Worm (Caenorhabditis elegans): Measurements from ENCODE around the gene ttr-51.

The ttr-51 gene

DNA sequence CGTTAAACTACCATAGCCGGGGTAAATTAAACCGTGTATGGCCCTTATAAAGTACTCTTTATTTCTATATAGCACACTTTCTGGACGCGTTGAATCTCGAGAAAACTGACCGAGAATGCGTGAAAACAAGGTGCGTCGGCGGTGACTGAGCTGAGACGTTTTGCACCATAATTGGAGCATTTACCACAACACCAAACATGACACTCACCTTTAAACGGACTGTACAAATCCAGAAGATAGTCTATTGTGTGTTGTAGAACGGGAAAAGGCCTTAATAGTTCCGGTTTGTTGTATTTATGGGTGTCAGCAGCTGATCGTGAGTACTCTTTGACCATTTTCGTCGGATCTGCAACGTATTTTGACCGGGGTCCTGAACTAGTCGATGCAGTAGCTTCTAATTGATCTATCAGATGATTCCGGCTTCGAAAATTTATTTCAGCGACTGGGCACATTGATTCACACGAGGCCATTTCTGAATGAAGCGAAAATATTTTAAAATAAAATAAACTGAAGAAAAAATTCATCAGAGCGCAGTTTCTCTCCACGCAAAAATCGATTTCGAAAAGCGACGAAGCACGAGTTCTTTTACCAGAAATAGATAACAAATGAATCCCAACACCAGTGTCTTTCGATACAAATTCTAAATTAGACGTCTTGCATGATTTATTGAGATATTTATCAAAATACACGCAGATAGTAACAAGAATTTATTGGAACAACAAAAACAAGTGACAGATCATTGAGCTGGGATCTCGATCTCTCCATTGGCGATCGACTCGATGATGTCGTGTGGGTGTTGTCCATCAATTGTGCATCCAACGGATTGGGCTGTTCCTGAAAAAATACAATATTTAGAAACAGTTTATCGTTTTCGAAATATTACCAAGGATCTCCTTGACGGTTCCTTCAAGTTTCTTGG, 12.9 kb downstream of the ttr-51 start, which contains the start of gene tag-115:
Gene tag-115, minus strand, starts transcription at position 472 of the 919 bp plus-strand sequence.
- TF ChIP-seq nhr-21 (tag; optimal IDR thresholded peaks at IDR 0.05), result peak; percentile 1
- TF ChIP-seq ama-1 (optimal IDR thresholded peaks at IDR 0.05), result peak; percentile 47
- TF ChIP-seq lsy-2 (tag; optimal IDR thresholded peaks at IDR 0.05), result peak in 1 of 2 experiments; percentile 23
- TF ChIP-seq ztf-11 (tag; optimal IDR thresholded peaks at IDR 0.05), result no peak
- TF ChIP-seq unc-55 (GFP tag; optimal IDR thresholded peaks at IDR 0.05), result peak; percentile 8
- no peak for TF ChIP-seq nhr-12 (tag; optimal IDR thresholded peaks at IDR 0.05)
- peak; percentile 17 for TF ChIP-seq sma-3 (GFP tag; optimal IDR thresholded peaks at IDR 0.05)
- TF ChIP-seq sma-9 (GFP tag; optimal IDR thresholded peaks at IDR 0.05), result no peak
- TF ChIP-seq sma-9 (tag; optimal IDR thresholded peaks at IDR 0.05), result no peak
- TF ChIP-seq C34F6.9 (tag; optimal IDR thresholded peaks at IDR 0.05), result peak; percentile 38
- TF ChIP-seq mdl-1 (tag; optimal IDR thresholded peaks at IDR 0.05), result no peak
- TF ChIP-seq nhr-25 (tag; optimal IDR thresholded peaks at IDR 0.05), result peak; percentile 5

DNA sequence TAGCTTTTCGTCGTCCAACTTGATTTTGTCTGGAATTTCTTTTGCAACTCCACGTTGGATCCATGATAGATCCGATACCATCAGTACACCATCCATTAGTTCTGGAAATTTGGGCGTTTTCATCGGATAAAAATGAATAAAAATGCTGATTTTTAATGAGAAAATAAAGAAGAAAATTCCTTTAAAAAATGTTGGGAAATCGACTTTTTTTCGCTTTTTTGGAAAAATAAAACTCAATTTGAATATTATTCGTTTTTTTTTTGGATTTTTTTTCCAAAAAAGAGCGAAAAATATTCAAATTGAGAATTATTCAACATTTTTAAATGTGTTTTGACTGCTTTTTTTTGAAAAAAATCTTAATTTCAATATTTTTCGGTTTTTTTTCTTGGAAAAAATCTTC, 15.6 kb downstream of the ttr-51 start, which contains the start of gene pwp-1:
Gene pwp-1, minus strand, starts transcription at position 101 of the 400 bp plus-strand sequence.
- TF ChIP-seq lin-13 (GFP tag; optimal IDR thresholded peaks at IDR 0.05) (no peak), unc-62 (GFP tag; optimal IDR thresholded peaks at IDR 0.05) (no peak), ceh-16 (tag; optimal IDR thresholded peaks at IDR 0.05) (no peak), alr-1 (tag; optimal IDR thresholded peaks at IDR 0.05) (no peak), lin-39 (tag; optimal IDR thresholded peaks at IDR 0.05) (no peak), nhr-6 (tag; optimal IDR thresholded peaks at IDR 0.05) (no peak), dmd-4 (tag; optimal IDR thresholded peaks at IDR 0.05) (no peak), aly-2 (tag; optimal IDR thresholded peaks at IDR 0.05) (no peak), snpc-4 (tag; optimal IDR thresholded peaks at IDR 0.05) (no peak), mab-5 (tag; optimal IDR thresholded peaks at IDR 0.05) (no peak), sma-9 (GFP tag; optimal IDR thresholded peaks at IDR 0.05) (no peak), sma-9 (tag; optimal IDR thresholded peaks at IDR 0.05) (no peak), nhr-21 (tag; optimal IDR thresholded peaks at IDR 0.05) (no peak), elt-3 (tag; optimal IDR thresholded peaks at IDR 0.05) (no peak), Y55F3AM.14 (GFP tag; optimal IDR thresholded peaks at IDR 0.05) (no peak), nhr-23 (tag; optimal IDR thresholded peaks at IDR 0.05) (no peak), fos-1 (tag; optimal IDR thresholded peaks at IDR 0.05) (no peak), crh-2 (tag; optimal IDR thresholded peaks at IDR 0.05) (no peak), unc-39 (tag; optimal IDR thresholded peaks at IDR 0.05) (no peak), sma-3 (GFP tag; optimal IDR thresholded peaks at IDR 0.05) (no peak)

DNA sequence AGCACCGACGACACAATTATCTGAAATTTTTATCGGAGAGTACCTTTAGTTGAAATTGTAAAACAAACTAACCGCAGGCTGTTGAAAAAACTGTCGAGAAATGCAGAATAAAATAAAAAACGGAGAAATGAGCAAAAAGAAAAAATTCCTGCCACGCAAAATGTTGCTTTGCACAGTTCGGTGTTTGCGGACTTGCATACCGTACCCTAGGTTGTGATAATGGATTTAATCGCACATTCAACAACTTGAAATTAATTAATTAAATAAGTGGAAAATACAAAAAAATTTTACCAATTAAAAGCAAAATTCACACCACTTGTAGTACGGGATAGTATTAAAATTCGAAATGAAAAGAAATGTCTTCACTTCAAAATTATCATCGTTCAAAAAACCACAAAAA, 20.7 kb downstream of the ttr-51 start:
- TF ChIP-seq nhr-6 (tag; optimal IDR thresholded peaks at IDR 0.05), result peak; percentile 7
- peak; percentile 9 for TF ChIP-seq fos-1 (tag; optimal IDR thresholded peaks at IDR 0.05)
- TF ChIP-seq lin-13 (GFP tag; optimal IDR thresholded peaks at IDR 0.05), result peak; percentile 60
- no peak for TF ChIP-seq Y55F3AM.14 (GFP tag; optimal IDR thresholded peaks at IDR 0.05)
- TF ChIP-seq unc-55 (GFP tag; optimal IDR thresholded peaks at IDR 0.05), result peak; percentile 73
- TF ChIP-seq lsy-2 (tag; optimal IDR thresholded peaks at IDR 0.05), result peak; percentile 88 to 98
- peak; percentile 73 for TF ChIP-seq crh-2 (tag; optimal IDR thresholded peaks at IDR 0.05)
- TF ChIP-seq gmeb-1 (tag; optimal IDR thresholded peaks at IDR 0.05), result peak; percentile 5
- no peak for TF ChIP-seq skn-1 (tag; optimal IDR thresholded peaks at IDR 0.05)
- no peak for TF ChIP-seq sma-9 (GFP tag; optimal IDR thresholded peaks at IDR 0.05)
- no peak for TF ChIP-seq sma-9 (tag; optimal IDR thresholded peaks at IDR 0.05)
- peak; percentile 55 for TF ChIP-seq C34F6.9 (tag; optimal IDR thresholded peaks at IDR 0.05)
- TF ChIP-seq nhr-129 (tag; optimal IDR thresholded peaks at IDR 0.05), result peak; percentile 81

DNA sequence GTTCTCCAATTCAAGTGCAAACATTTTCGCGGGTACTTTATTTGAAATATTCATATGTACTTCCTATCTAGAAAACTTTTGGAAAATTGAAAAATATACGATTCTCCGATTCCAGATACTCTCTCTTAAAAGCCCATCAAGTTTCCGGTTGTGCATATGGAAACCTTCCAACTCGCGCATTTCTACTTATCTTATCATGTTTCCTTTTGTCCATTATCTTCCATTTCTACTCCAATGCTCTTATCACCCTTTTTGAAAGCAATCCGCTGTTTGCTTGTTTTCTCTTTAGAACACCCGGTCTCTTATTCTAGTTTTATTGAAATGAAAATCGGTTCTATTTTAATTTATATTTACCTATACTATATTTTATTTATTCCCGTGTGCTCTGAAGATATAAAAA, 30.5 kb downstream of the ttr-51 start, which contains the start of gene C48D1.5:
Gene C48D1.5, plus strand, starts transcription at position 301 of the 400 bp plus-strand sequence.
- TF ChIP-seq gmeb-1 (tag; optimal IDR thresholded peaks at IDR 0.05) (no peak), C34F6.9 (tag; optimal IDR thresholded peaks at IDR 0.05) (no peak), elt-1 (tag; optimal IDR thresholded peaks at IDR 0.05) (no peak), peb-1 (tag; optimal IDR thresholded peaks at IDR 0.05) (no peak), F13H6.1 (tag; optimal IDR thresholded peaks at IDR 0.05) (no peak)

Data from whole organism, L2 larva.